Fruit fly (Drosophila melanogaster) S2 (cell line): ENCODE data around the gene pigeon.

Experiments used
- CG8478 ChIP-seq: fragments of >200 bp; optimal IDR thresholded peaks from 2 replicates; lab custom pipeline; 2018
- CTCF ChIP-seq, 2 experiments: fragments of >200 bp; optimal IDR thresholded peaks; 2 replicates each; lab custom pipeline; 2018

dm6 chr2L:19167135-19167681 is 18.6 kb upstream of the pigeon start:
- TF ChIP-seq CG8478 (lab: Kevin White, UChicago): no peak
- TF ChIP-seq CTCF (optimal IDR thresholded peaks at IDR 0.05; lab: Kevin White, UChicago): no peak
